Fruit fly (Drosophila melanogaster): ENCODE data around the gene Cyt-c-d.

Gene Cyt-c-d

dm6 chr2L:16711891-16712290 lies 3.8 kb upstream of the Cyt-c-d start:
- TF ChIP-seq lola (GFP tag; optimal IDR thresholded peaks at IDR 0.05) = no peak
- no peak for TF ChIP-seq usp (GFP tag; optimal IDR thresholded peaks at IDR 0.05)
- no peak for TF ChIP-seq GATAd (GFP tag; optimal IDR thresholded peaks at IDR 0.05)
- TF ChIP-seq Rel (GFP tag; optimal IDR thresholded peaks at IDR 0.05) = no peak
- no peak for TF ChIP-seq Rel (tag; optimal IDR thresholded peaks at IDR 0.05)
- TF ChIP-seq foxo (GFP tag; optimal IDR thresholded peaks at IDR 0.05) = no peak
- TF ChIP-seq dl (GFP tag; optimal IDR thresholded peaks at IDR 0.05; ENCODE audit: insufficient read depth in 1 of 2, partially characterized antibody in 2 of 2) = no peak
- no peak for TF ChIP-seq h (GFP tag; optimal IDR thresholded peaks at IDR 0.05)

- no peak for TF ChIP-seq Mio (GFP tag; optimal IDR thresholded peaks at IDR 0.05)
- no peak for TF ChIP-seq tai (GFP tag; optimal IDR thresholded peaks at IDR 0.05)
- no peak for TF ChIP-seq Dfd (GFP tag; optimal IDR thresholded peaks at IDR 0.05)
- TF ChIP-seq Myc (optimal IDR thresholded peaks at IDR 0.05) = no peak
- TF ChIP-seq h (GFP tag; optimal IDR thresholded peaks at IDR 0.05) = no peak
- no peak for TF ChIP-seq CG9705 (GFP tag; optimal IDR thresholded peaks at IDR 0.05)
- TF ChIP-seq sage (GFP tag; optimal IDR thresholded peaks at IDR 0.05) = no peak
- no peak for TF ChIP-seq CrebA (GFP tag; optimal IDR thresholded peaks at IDR 0.05; ENCODE audit: borderline replicate concordance)
- TF ChIP-seq sv (GFP tag; optimal IDR thresholded peaks at IDR 0.05) = no peak
- no peak for TF ChIP-seq Sp1 (GFP tag; optimal IDR thresholded peaks at IDR 0.05)
- TF ChIP-seq Dif (GFP tag; optimal IDR thresholded peaks at IDR 0.05; ENCODE audit: partially characterized antibody) = no peak
- no peak for TF ChIP-seq psq (GFP tag; optimal IDR thresholded peaks at IDR 0.05)
- TF ChIP-seq Hr83 (GFP tag; optimal IDR thresholded peaks at IDR 0.05; ENCODE audit: poor library complexity, severe bottlenecking) = no peak
- no peak for TF ChIP-seq Hr78 (GFP tag; optimal IDR thresholded peaks at IDR 0.05)
- TF ChIP-seq dsf (GFP tag; optimal IDR thresholded peaks at IDR 0.05; ENCODE audit: borderline replicate concordance) = no peak
- TF ChIP-seq pan (optimal IDR thresholded peaks at IDR 0.05) = no peak
Observed at dm6 chr2L:16713929-16714328, 1.8 kb upstream of the Cyt-c-d start.

- TF ChIP-seq Hnf4 (GFP tag; optimal IDR thresholded peaks at IDR 0.05) = no peak
- TF ChIP-seq dl (GFP tag; optimal IDR thresholded peaks at IDR 0.05; ENCODE audit: insufficient read depth in 1 of 2, partially characterized antibody in 2 of 2) = no peak
- TF ChIP-seq usp (GFP tag; optimal IDR thresholded peaks at IDR 0.05) = no peak
- TF ChIP-seq pan (optimal IDR thresholded peaks at IDR 0.05) = no peak
- no peak for TF ChIP-seq fru (GFP tag; optimal IDR thresholded peaks at IDR 0.05)
- TF ChIP-seq Abd-B (GFP tag; optimal IDR thresholded peaks at IDR 0.05) = no peak
- TF ChIP-seq Rel (GFP tag; optimal IDR thresholded peaks at IDR 0.05) = no peak
- no peak for TF ChIP-seq Rel (tag; optimal IDR thresholded peaks at IDR 0.05)
- TF ChIP-seq Vsx2 (GFP tag; optimal IDR thresholded peaks at IDR 0.05; ENCODE audit: partially characterized antibody) = no peak
- no peak for TF ChIP-seq CG9705 (GFP tag; optimal IDR thresholded peaks at IDR 0.05)
- TF ChIP-seq Mio (GFP tag; optimal IDR thresholded peaks at IDR 0.05) = no peak
- TF ChIP-seq Myc (optimal IDR thresholded peaks at IDR 0.05) = no peak
- no peak for TF ChIP-seq psq (GFP tag; optimal IDR thresholded peaks at IDR 0.05)
- TF ChIP-seq foxo (GFP tag; optimal IDR thresholded peaks at IDR 0.05) = no peak
- TF ChIP-seq Dif (GFP tag; optimal IDR thresholded peaks at IDR 0.05; ENCODE audit: partially characterized antibody) = no peak
- TF ChIP-seq tai (GFP tag; optimal IDR thresholded peaks at IDR 0.05) = no peak
- TF ChIP-seq Dfd (GFP tag; optimal IDR thresholded peaks at IDR 0.05) = no peak
Observed at dm6 chr2L:16715133-16715833, 408 bp upstream of the Cyt-c-d start.

- no peak for TF ChIP-seq Hr83 (GFP tag; optimal IDR thresholded peaks at IDR 0.05; ENCODE audit: poor library complexity, severe bottlenecking)
- no peak for TF ChIP-seq dsf (GFP tag; optimal IDR thresholded peaks at IDR 0.05; ENCODE audit: borderline replicate concordance)
- no peak for TF ChIP-seq h (GFP tag; optimal IDR thresholded peaks at IDR 0.05)
- TF ChIP-seq Dif (GFP tag; optimal IDR thresholded peaks at IDR 0.05; ENCODE audit: partially characterized antibody) = no peak
- TF ChIP-seq N (GFP tag; optimal IDR thresholded peaks at IDR 0.05) = no peak
- TF ChIP-seq Rel (GFP tag; optimal IDR thresholded peaks at IDR 0.05) = no peak
- TF ChIP-seq Rel (tag; optimal IDR thresholded peaks at IDR 0.05) = no peak
- no peak for TF ChIP-seq brk (GFP tag; optimal IDR thresholded peaks at IDR 0.05)
- TF ChIP-seq Vsx2 (GFP tag; optimal IDR thresholded peaks at IDR 0.05; ENCODE audit: partially characterized antibody) = no peak
- no peak for TF ChIP-seq Jra (GFP tag; optimal IDR thresholded peaks at IDR 0.05)
- TF ChIP-seq OdsH (GFP tag; optimal IDR thresholded peaks at IDR 0.05) = no peak
- TF ChIP-seq br (GFP tag; optimal IDR thresholded peaks at IDR 0.05) = no peak
- TF ChIP-seq foxo (GFP tag; optimal IDR thresholded peaks at IDR 0.05) = no peak
- TF ChIP-seq sage (GFP tag; optimal IDR thresholded peaks at IDR 0.05) = no peak
Observed at dm6 chr2L:16716771-16717170, 1.1 kb downstream of the Cyt-c-d start.
